Worm (Caenorhabditis elegans): ENCODE measurements around the gene sri-34.

ce11 chrII:3172176-3172575 lies 13.3 kb upstream of the sri-34 start, which contains the start of gene Y27F2A.10:
- no peak for TF ChIP-seq ama-1 (optimal IDR thresholded peaks at IDR 0.05)
- TF ChIP-seq skn-1 (tag; optimal IDR thresholded peaks at IDR 0.05) = no peak
- TF ChIP-seq isw-1 (GFP tag; IDR thresholded peaks at IDR 0.05) = no peak
